Fruit fly (Drosophila melanogaster) whole organism, embryonic: Measurements from ENCODE around the gene D1.

Source experiments
- Atf-2 ChIP-seq: fragments of 200-800 bp; sonication (Bioruptor generic); optimal IDR thresholded peaks from 2 replicates; lab custom pipeline; 2016; ENCODE audit warnings: missing biosample characterization, missing genetic modification characterization
- Atf6 ChIP-seq: fragments of 200-800 bp; sonication (Bioruptor generic); IDR thresholded peaks from 2 replicates; pipeline ENCODE4 v1.3.6; 2022; ENCODE audit warnings: missing biosample characterization, missing genetic modification characterization
- Awh ChIP-seq: fragments of 200-800 bp; sonication (Bioruptor generic); IDR thresholded peaks from 2 replicates; pipeline ENCODE4, ENCODE4 v1.3.6; 2022; ENCODE audit warnings: missing biosample characterization, missing genetic modification characterization
- BEAF-32 ChIP-seq: fragments of 200-800 bp; sonication (Bioruptor generic); optimal IDR thresholded peaks from 3 replicates; lab custom pipeline; 2017; ENCODE audit warnings: missing biosample characterization, missing genetic modification characterization, mild to moderate bottlenecking, moderate library complexity, missing genetic modification reagents
- CG10267 ChIP-seq: fragments of 200-800 bp; sonication (Bioruptor generic); optimal IDR thresholded peaks from 2 replicates; lab custom pipeline; 2018; ENCODE audit warnings: missing biosample characterization, mild to moderate bottlenecking, missing genetic modification characterization, moderate library complexity
- CG10462 ChIP-seq: fragments of 200-800 bp; sonication (Bioruptor generic); optimal IDR thresholded peaks from 2 replicates; lab custom pipeline; 2016; ENCODE audit warnings: missing biosample characterization, missing genetic modification characterization
- CG12391 ChIP-seq: fragments of 200-800 bp; sonication (Bioruptor generic); optimal IDR thresholded peaks from 3 replicates; lab custom pipeline; 2018; ENCODE audit warnings: missing biosample characterization, mild to moderate bottlenecking, missing genetic modification characterization, moderate library complexity
- CG13287 ChIP-seq: fragments of 200-800 bp; sonication (Bioruptor generic); IDR thresholded peaks from 2 replicates; pipeline ENCODE4 v1.3.6; 2022; ENCODE audit warnings: missing biosample characterization, missing genetic modification characterization; ENCODE audit not compliant: partially characterized antibody
- CG13624 ChIP-seq: fragments of 200-800 bp; sonication (Bioruptor generic); optimal IDR thresholded peaks from 2 replicates; lab custom pipeline; 2016; ENCODE audit warnings: missing biosample characterization, missing genetic modification characterization
- CG15601 ChIP-seq: fragments of 200-800 bp; sonication (Bioruptor generic); optimal IDR thresholded peaks from 3 replicates; lab custom pipeline; 2019; ENCODE audit warnings: missing biosample characterization, mild to moderate bottlenecking, missing genetic modification characterization, moderate library complexity
- CG17361 ChIP-seq: fragments of 200-800 bp; sonication (Bioruptor generic); IDR thresholded peaks from 3 replicates; pipeline ENCODE4 v1.3.6; 2022; ENCODE audit warnings: missing biosample characterization, missing genetic modification characterization
- CG17385 ChIP-seq: fragments of 200-800 bp; sonication (Bioruptor generic); optimal IDR thresholded peaks from 3 replicates; lab custom pipeline; 2018; ENCODE audit warnings: missing biosample characterization, mild to moderate bottlenecking, missing genetic modification characterization
- CG17829 ChIP-seq: fragments of 200-800 bp; optimal IDR thresholded peaks from 2 replicates; lab custom pipeline; 2019; ENCODE audit warnings: missing biosample characterization, mild to moderate bottlenecking, missing genetic modification characterization, moderate library complexity
- CG2129 ChIP-seq: fragments of 200-800 bp; sonication (Bioruptor generic); IDR thresholded peaks from 2 replicates; pipeline ENCODE4 v1.3.6; 2022; ENCODE audit warnings: missing biosample characterization, missing genetic modification characterization; ENCODE audit not compliant: partially characterized antibody
- CG34224 ChIP-seq: fragments of 200-800 bp; sonication (Bioruptor generic); IDR thresholded peaks from 3 replicates; pipeline ENCODE4 v1.3.6; 2022; ENCODE audit warnings: missing biosample characterization, missing genetic modification characterization; ENCODE audit not compliant: partially characterized antibody
- CG34376 ChIP-seq: fragments of 200-800 bp; sonication (Bioruptor generic); optimal IDR thresholded peaks from 2 replicates; lab custom pipeline; 2018; ENCODE audit warnings: missing biosample characterization, mild to moderate bottlenecking, missing genetic modification characterization
- CG3995 ChIP-seq: fragments of 200-800 bp; sonication (Bioruptor generic); optimal IDR thresholded peaks from 3 replicates; lab custom pipeline; 2016; ENCODE audit warnings: missing biosample characterization, missing genetic modification characterization
- CG7271 ChIP-seq: fragments of 200-800 bp; sonication (Bioruptor generic); optimal IDR thresholded peaks from 2 replicates; lab custom pipeline; 2018; ENCODE audit warnings: missing biosample characterization, mild to moderate bottlenecking, missing genetic modification characterization, moderate library complexity
- CG7963 ChIP-seq: fragments of 200-800 bp; sonication (Bioruptor generic); IDR thresholded peaks from 3 replicates; pipeline ENCODE4 v1.3.6; 2022; ENCODE audit warnings: missing biosample characterization, missing genetic modification characterization; ENCODE audit not compliant: partially characterized antibody
- CG8089 ChIP-seq: fragments of 200-800 bp; sonication (Bioruptor generic); optimal IDR thresholded peaks from 3 replicates; lab custom pipeline; 2016; ENCODE audit warnings: missing biosample characterization, missing genetic modification characterization
- CG9727 ChIP-seq: fragments of 200-800 bp; sonication (Bioruptor generic); optimal IDR thresholded peaks from 3 replicates; lab custom pipeline; 2017; ENCODE audit warnings: missing biosample characterization, mild to moderate bottlenecking, missing genetic modification characterization
- CG9876 ChIP-seq: fragments of 200-800 bp; sonication (Bioruptor generic); optimal IDR thresholded peaks from 2 replicates; lab custom pipeline; 2016; ENCODE audit warnings: missing biosample characterization, missing genetic modification characterization
- HLH4C ChIP-seq: fragments of 200-800 bp; sonication (Bioruptor generic); IDR thresholded peaks from 3 replicates; pipeline ENCODE4 v1.3.6; 2022; ENCODE audit warnings: missing biosample characterization, missing genetic modification characterization; ENCODE audit not compliant: partially characterized antibody
- Hr51 ChIP-seq, 2 experiments: fragments of 200-800 bp; sonication (Bioruptor generic); optimal IDR thresholded peaks; 2 replicates in 1 of 2; 3 replicates in 1 of 2; lab custom pipeline; 2016 to 2018; ENCODE audit warnings: missing biosample characterization in 2 of 2, missing genetic modification characterization in 2 of 2, mild to moderate bottlenecking in 1 of 2, moderate library complexity in 1 of 2
- MESR4 ChIP-seq: fragments of 200-800 bp; sonication (Bioruptor generic); optimal IDR thresholded peaks from 2 replicates; lab custom pipeline; 2018; ENCODE audit warnings: missing biosample characterization, mild to moderate bottlenecking, missing genetic modification characterization, moderate library complexity
- Sin3A ChIP-seq: fragments of >200 bp; optimal IDR thresholded peaks from 2 replicates; lab custom pipeline; 2018
- Stat92E ChIP-seq, 3 experiments: fragments of >200 bp in 2 of 3; fragments of 200-800 bp in 1 of 3; sonication (Bioruptor generic) in 1 of 3; optimal IDR thresholded peaks; 2 replicates each; lab custom pipeline; 2017 to 2019; ENCODE audit warnings: missing biosample characterization in 3 of 3, missing genetic modification characterization in 3 of 3, mild to moderate bottlenecking in 1 of 3, moderate library complexity in 1 of 3
- Xbp1 ChIP-seq: fragments of 200-800 bp; sonication (Bioruptor generic); optimal IDR thresholded peaks from 3 replicates; lab custom pipeline; 2016; ENCODE audit warnings: missing biosample characterization, mild to moderate bottlenecking, missing genetic modification characterization
- ato ChIP-seq: fragments of 200-800 bp; sonication (Bioruptor generic); IDR thresholded peaks from 2 replicates; pipeline ENCODE4 v1.3.6; 2022; ENCODE audit warnings: missing biosample characterization, missing genetic modification characterization; ENCODE audit not compliant: partially characterized antibody
- bsh ChIP-seq, 2 experiments: fragments of 200-800 bp; sonication (Bioruptor generic); optimal IDR thresholded peaks; 2 replicates each; lab custom pipeline; 2017 to 2018; ENCODE audit warnings: mild to moderate bottlenecking in 2 of 2, missing biosample characterization in 2 of 2, missing genetic modification characterization in 2 of 2, moderate library complexity in 1 of 2
- chn ChIP-seq: fragments of 200-800 bp; sonication (Bioruptor generic); optimal IDR thresholded peaks from 2 replicates; lab custom pipeline; 2016; ENCODE audit warnings: missing biosample characterization, missing genetic modification characterization
- gcm ChIP-seq: fragments of 200-800 bp; sonication (Bioruptor generic); optimal IDR thresholded peaks from 2 replicates; lab custom pipeline; 2019; ENCODE audit warnings: missing biosample characterization, mild to moderate bottlenecking, missing genetic modification characterization, moderate library complexity
- gfzf ChIP-seq: fragments of 200-800 bp; sonication (Bioruptor generic); optimal IDR thresholded peaks from 2 replicates; lab custom pipeline; 2016; ENCODE audit warnings: missing biosample characterization, mild to moderate bottlenecking, missing genetic modification characterization, moderate library complexity
- hbn ChIP-seq: fragments of 200-800 bp; sonication (Bioruptor generic); IDR thresholded peaks from 2 replicates; pipeline ENCODE4 v1.3.6; 2022; ENCODE audit warnings: missing biosample characterization, missing genetic modification characterization; ENCODE audit not compliant: partially characterized antibody
- inv ChIP-seq: fragments of 200-800 bp; sonication (Bioruptor generic); IDR thresholded peaks from 2 replicates; pipeline ENCODE4 v1.3.6; 2022; ENCODE audit warnings: missing biosample characterization, missing genetic modification characterization; ENCODE audit not compliant: partially characterized antibody
- lbe ChIP-seq: fragments of 200-800 bp; sonication (Bioruptor generic); optimal IDR thresholded peaks from 2 replicates; lab custom pipeline; 2016; ENCODE audit warnings: missing biosample characterization, mild to moderate bottlenecking, missing genetic modification characterization
- luna ChIP-seq: fragments of 200-800 bp; sonication (Bioruptor generic); optimal IDR thresholded peaks from 2 replicates; lab custom pipeline; 2016; ENCODE audit warnings: missing biosample characterization, missing genetic modification characterization
- maf-S ChIP-seq: fragments of 200-800 bp; sonication (Bioruptor generic); optimal IDR thresholded peaks from 2 replicates; lab custom pipeline; 2016; ENCODE audit warnings: missing biosample characterization, missing genetic modification characterization
- nau ChIP-seq: fragments of 200-800 bp; sonication (Bioruptor generic); optimal IDR thresholded peaks from 3 replicates; lab custom pipeline; 2017; ENCODE audit warnings: missing biosample characterization, mild to moderate bottlenecking, missing genetic modification characterization, missing genetic modification reagents
- nerfin-1 ChIP-seq: fragments of 200-800 bp; sonication (Bioruptor generic); optimal IDR thresholded peaks from 3 replicates; lab custom pipeline; 2019; ENCODE audit warnings: missing biosample characterization, mild to moderate bottlenecking, missing genetic modification characterization, moderate library complexity
- nmo ChIP-seq: fragments of 200-800 bp; sonication (Bioruptor generic); optimal IDR thresholded peaks from 2 replicates; lab custom pipeline; 2018; ENCODE audit warnings: missing biosample characterization, mild to moderate bottlenecking, missing genetic modification characterization, moderate library complexity
- phol ChIP-seq: fragments of 200-800 bp; sonication (Bioruptor generic); optimal IDR thresholded peaks from 3 replicates; lab custom pipeline; 2018; ENCODE audit warnings: missing biosample characterization, mild to moderate bottlenecking, missing genetic modification characterization, moderate library complexity
- pros ChIP-seq: fragments of 200-800 bp; sonication (Bioruptor generic); optimal IDR thresholded peaks from 3 replicates; lab custom pipeline; 2019; ENCODE audit warnings: missing biosample characterization, mild to moderate bottlenecking, missing genetic modification characterization, moderate library complexity
- row ChIP-seq: fragments of 200-800 bp; sonication (Bioruptor generic); IDR thresholded peaks from 3 replicates; pipeline ENCODE4 v1.3.6; 2022; ENCODE audit warnings: missing biosample characterization, missing genetic modification characterization
- sna ChIP-seq: fragments of 200-800 bp; sonication (Bioruptor generic); IDR thresholded peaks from 2 replicates; pipeline ENCODE4 v1.3.6; 2022; ENCODE audit warnings: missing biosample characterization, missing genetic modification characterization; ENCODE audit not compliant: partially characterized antibody
- sug ChIP-seq: fragments of 200-800 bp; optimal IDR thresholded peaks from 2 replicates; lab custom pipeline; 2019; ENCODE audit warnings: missing biosample characterization, mild to moderate bottlenecking, missing genetic modification characterization, moderate library complexity
- tup ChIP-seq: fragments of 200-800 bp; sonication (Bioruptor generic); optimal IDR thresholded peaks from 2 replicates; lab custom pipeline; 2016; ENCODE audit warnings: missing biosample characterization, mild to moderate bottlenecking, missing genetic modification characterization, moderate library complexity
- unpg ChIP-seq: fragments of 200-800 bp; sonication (Bioruptor generic); optimal IDR thresholded peaks from 3 replicates; lab custom pipeline; 2018; ENCODE audit warnings: missing biosample characterization, mild to moderate bottlenecking, missing genetic modification characterization, moderate library complexity

The D1 gene

DNA sequence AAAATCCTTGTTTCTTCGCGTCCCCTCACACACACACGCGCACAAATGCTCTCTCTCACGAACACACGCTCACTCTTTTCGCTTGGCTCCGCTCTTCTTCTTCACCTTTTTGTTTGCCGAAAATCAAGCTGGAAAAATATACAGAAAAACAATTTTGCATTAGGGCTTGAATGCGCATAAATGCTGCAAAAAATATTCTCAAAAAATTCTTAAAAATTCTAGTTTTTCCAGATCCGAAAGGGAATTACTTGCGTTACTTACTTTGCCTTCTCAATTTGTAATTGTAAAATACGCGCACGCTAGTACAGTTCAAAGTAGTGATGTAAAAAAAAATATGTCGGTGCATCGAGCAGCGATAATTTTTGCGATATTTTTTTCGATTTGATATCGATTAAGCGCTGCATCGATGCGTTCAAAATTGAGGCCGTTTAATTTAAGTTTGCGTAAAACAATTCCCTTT is 483 bp downstream of the D1 start (continued):
- TF ChIP-seq CG17385, result peak; percentile 99
- peak; percentile 27 for TF ChIP-seq CG7271 (tag; lab: Kevin White, UChicago)
- peak; percentile 81 for TF ChIP-seq CG7963
- no peak for TF ChIP-seq CG9876 (GFP tag; lab: Kevin White, UChicago)
- no peak for TF ChIP-seq nau (GFP tag; lab: Kevin White, UChicago)
- TF ChIP-seq Awh, result no peak
- peak; percentile 80 for TF ChIP-seq phol
- no peak for TF ChIP-seq Atf-2 (GFP tag; lab: Kevin White, UChicago)
- TF ChIP-seq tup, result no peak
- TF ChIP-seq CG10462, result no peak
- TF ChIP-seq ato (GFP tag; lab: Robert Waterston, UW), result peak; percentile 87
- TF ChIP-seq CG34224 (GFP tag; lab: Robert Waterston, UW), result peak; percentile 85; the same call in 2 of the 3 replicates
- TF ChIP-seq CG34376 (GFP tag; lab: Kevin White, UChicago), result peak; percentile 51
- TF ChIP-seq pros (GFP tag; lab: Kevin White, UChicago), result no peak
- peak; percentile 21 for TF ChIP-seq CG3995 (GFP tag; lab: Kevin White, UChicago)
- TF ChIP-seq gcm (GFP tag; lab: Kevin White, UChicago), result peak; percentile 29
- TF ChIP-seq CG17361 (GFP tag; lab: Robert Waterston, UW), result peak; percentile 40; the same call in 2 of the 3 replicates
- TF ChIP-seq CG17829, result peak; percentile 75
- peak; percentile 80 for TF ChIP-seq hbn (GFP tag; lab: Robert Waterston, UW)
- TF ChIP-seq MESR4 (GFP tag; lab: Kevin White, UChicago), result peak; percentile 83
- no peak for TF ChIP-seq chn (GFP tag; lab: Kevin White, UChicago)
- TF ChIP-seq CG9727 (GFP tag; lab: Kevin White, UChicago), result peak; percentile 16
- TF ChIP-seq Stat92E (GFP tag; optimal IDR thresholded peaks at IDR 0.05; lab: Kevin White, UChicago), result peak in 1 of 3 experiments; percentile 66
- peak; percentile 48 for TF ChIP-seq lbe (GFP tag; lab: Kevin White, UChicago)
- TF ChIP-seq gfzf (GFP tag; lab: Kevin White, UChicago), result peak; percentile 52
- no peak for TF ChIP-seq maf-S (GFP tag; lab: Kevin White, UChicago)
- TF ChIP-seq CG8089 (GFP tag; lab: Kevin White, UChicago), result no peak
- peak; percentile 31 for TF ChIP-seq sug (tag; lab: Kevin White, UChicago)
- peak in 1 of 2 experiments; percentile 14 for TF ChIP-seq Hr51 (GFP tag; optimal IDR thresholded peaks at IDR 0.05; lab: Kevin White, UChicago)
- 0 out of 2 replicates have a peak, but pooled peaks have one; percentile 1 for TF ChIP-seq Atf6 (GFP tag; lab: Robert Waterston, UW)
- TF ChIP-seq Xbp1 (GFP tag; lab: Kevin White, UChicago), result no peak
- TF ChIP-seq unpg (GFP tag; lab: Kevin White, UChicago), result no peak
- TF ChIP-seq HLH4C (GFP tag; lab: Robert Waterston, UW), result peak; percentile 88
- peak; percentile 28 for TF ChIP-seq CG12391
- TF ChIP-seq CG15601 (tag; lab: Kevin White, UChicago), result peak; percentile 14
- TF ChIP-seq nmo, result peak; percentile 36
- TF ChIP-seq BEAF-32 (GFP tag; lab: Kevin White, UChicago), result peak; percentile 81
- peak; percentile 24; the same call in 1 of the 3 replicates for TF ChIP-seq row (GFP tag; lab: Robert Waterston, UW)
- no peak for TF ChIP-seq luna (GFP tag; lab: Kevin White, UChicago)
- TF ChIP-seq bsh (GFP tag; optimal IDR thresholded peaks at IDR 0.05; lab: Kevin White, UChicago), result peak in 1 of 2 experiments; percentile 17
- TF ChIP-seq inv (GFP tag; lab: Robert Waterston, UW), result peak; percentile 65
- peak; percentile 21 for TF ChIP-seq nerfin-1
- TF ChIP-seq CG13287, result peak; percentile 91
- TF ChIP-seq CG2129, result peak; percentile 66
- TF ChIP-seq CG10267 (tag; lab: Kevin White, UChicago), result peak; percentile 66
- TF ChIP-seq sna (GFP tag; lab: Robert Waterston, UW), result peak; percentile 79
- peak; percentile 8 for TF ChIP-seq Sin3A
- peak; percentile 15 for TF ChIP-seq CG13624 (GFP tag; lab: Kevin White, UChicago)
